Worm (Caenorhabditis elegans): ENCODE results near the gene npp-18.

npp-18 gene

ce11 chrIII:13256438-13256928, 40.2 kb upstream of the npp-18 start, which contains the start of gene F56A8.3 (continued):
- TF ChIP-seq fkh-4 (tag; optimal IDR thresholded peaks at IDR 0.05; ENCODE audit: borderline replicate concordance) (no peak), fkh-8 (tag; optimal IDR thresholded peaks at IDR 0.05) (no peak), nhr-76 (tag; optimal IDR thresholded peaks at IDR 0.05) (no peak), nhr-90 (tag; optimal IDR thresholded peaks at IDR 0.05; ENCODE audit: poor library complexity) (peak; percentile 80), pqm-1 (tag; optimal IDR thresholded peaks at IDR 0.05) (no peak), ceh-8 (GFP tag; optimal IDR thresholded peaks at IDR 0.05) (no peak), nhr-11 (tag; optimal IDR thresholded peaks at IDR 0.05) (no peak), zag-1 (tag; optimal IDR thresholded peaks at IDR 0.05) (no peak), lin-13 (GFP tag; optimal IDR thresholded peaks at IDR 0.05) (peak; percentile 55), nhr-77 (tag; optimal IDR thresholded peaks at IDR 0.05) (peak; percentile 39), pax-3 (tag; optimal IDR thresholded peaks at IDR 0.05) (peak; percentile 16), nhr-47 (tag; optimal IDR thresholded peaks at IDR 0.05) (peak; percentile 84), nhr-20 (tag; optimal IDR thresholded peaks at IDR 0.05) (peak; percentile 69), hpl-2 (GFP tag; optimal IDR thresholded peaks at IDR 0.05) (peak; percentile 31), elt-2 (tag; optimal IDR thresholded peaks at IDR 0.05) (no peak), sox-4 (tag; optimal IDR thresholded peaks at IDR 0.05) (peak; percentile 35), tlp-1 (tag; optimal IDR thresholded peaks at IDR 0.05) (no peak), ceh-88 (GFP tag; IDR thresholded peaks at IDR 0.05) (no peak), egl-27 (tag; optimal IDR thresholded peaks at IDR 0.05) (no peak), nhr-19 (GFP tag; conservative IDR thresholded peaks at IDR 0.05) (peak; percentile 68), unc-62 (GFP tag; optimal IDR thresholded peaks at IDR 0.05) (no peak), aly-2 (tag; optimal IDR thresholded peaks at IDR 0.05) (peak; percentile 73), lin-14 (GFP tag; optimal IDR thresholded peaks at IDR 0.05) (no peak), sptf-1 (tag; optimal IDR thresholded peaks at IDR 0.05) (no peak), swsn-7 (tag; optimal IDR thresholded peaks at IDR 0.05) (peak; percentile 76), lir-3 (tag; optimal IDR thresholded peaks at IDR 0.05; ENCODE audit: poor library complexity) (no peak), nhr-237 (tag; optimal IDR thresholded peaks at IDR 0.05) (peak; percentile 32), lin-15B (tag; optimal IDR thresholded peaks at IDR 0.05) (peak; percentile 64), ces-1 (GFP tag; optimal IDR thresholded peaks at IDR 0.05) (no peak), unc-86 (tag; optimal IDR thresholded peaks at IDR 0.05) (peak; percentile 19), ama-1 (optimal IDR thresholded peaks at IDR 0.05) (peak; percentile 49), nhr-28 (tag; optimal IDR thresholded peaks at IDR 0.05) (no peak), mdl-1 (tag; optimal IDR thresholded peaks at IDR 0.05) (peak in 1 of 2 experiments; percentile 60), Y116A8C.19 (tag; optimal IDR thresholded peaks at IDR 0.05; ENCODE audit: borderline replicate concordance) (no peak), ceh-63 (GFP tag; optimal IDR thresholded peaks at IDR 0.05) (no peak), irx-1 (tag; optimal IDR thresholded peaks at IDR 0.05) (peak; percentile 60), grh-1 (GFP tag; IDR thresholded peaks at IDR 0.05) (no peak), tbx-2 (tag; optimal IDR thresholded peaks at IDR 0.05) (peak; percentile 78), fos-1 (tag; optimal IDR thresholded peaks at IDR 0.05) (peak; percentile 33), dpl-1 (GFP tag; optimal IDR thresholded peaks at IDR 0.05) (peak; percentile 98 to 99 (median 99)), C16A3.4 (tag; optimal IDR thresholded peaks at IDR 0.05) (peak; percentile 75), dsc-1 (tag; optimal IDR thresholded peaks at IDR 0.05) (peak; percentile 78), alr-1 (tag; optimal IDR thresholded peaks at IDR 0.05; ENCODE audit: borderline replicate concordance) (no peak)

ce11 chrIII:13258163-13258562, 38.5 kb upstream of the npp-18 start:
- TF ChIP-seq snu-23 (GFP tag; optimal IDR thresholded peaks at IDR 0.05) (peak; percentile 34), sptf-1 (tag; optimal IDR thresholded peaks at IDR 0.05) (no peak), ceh-82 (tag; optimal IDR thresholded peaks at IDR 0.05) (peak in 2 of 3 experiments; percentile 10 to 27), unc-86 (tag; optimal IDR thresholded peaks at IDR 0.05) (peak; percentile 37), aha-1 (tag; optimal IDR thresholded peaks at IDR 0.05) (no peak), unc-130 (tag; optimal IDR thresholded peaks at IDR 0.05) (no peak), ceh-88 (GFP tag; IDR thresholded peaks at IDR 0.05) (no peak), egl-27 (tag; optimal IDR thresholded peaks at IDR 0.05) (no peak), mab-9 (GFP tag; IDR thresholded peaks at IDR 0.05) (no peak), lin-39 (tag; optimal IDR thresholded peaks at IDR 0.05) (no peak), zip-4 (GFP tag; optimal IDR thresholded peaks at IDR 0.05) (no peak), unc-98 (GFP tag; IDR thresholded peaks at IDR 0.05) (no peak), dsc-1 (tag; optimal IDR thresholded peaks at IDR 0.05) (peak; percentile 17), swsn-7 (tag; optimal IDR thresholded peaks at IDR 0.05) (peak; percentile 43), fos-1 (tag; optimal IDR thresholded peaks at IDR 0.05) (no peak), nhr-47 (tag; optimal IDR thresholded peaks at IDR 0.05) (peak; percentile 31), rnt-1 (tag; optimal IDR thresholded peaks at IDR 0.05) (no peak), lin-14 (GFP tag; optimal IDR thresholded peaks at IDR 0.05) (peak; percentile 71), nhr-84 (tag; optimal IDR thresholded peaks at IDR 0.05) (no peak)

All from whole organism, L1 larva.